Fruit fly (Drosophila melanogaster): Measurements from ENCODE around the gene CG9106.

CG9106 gene

DNA sequence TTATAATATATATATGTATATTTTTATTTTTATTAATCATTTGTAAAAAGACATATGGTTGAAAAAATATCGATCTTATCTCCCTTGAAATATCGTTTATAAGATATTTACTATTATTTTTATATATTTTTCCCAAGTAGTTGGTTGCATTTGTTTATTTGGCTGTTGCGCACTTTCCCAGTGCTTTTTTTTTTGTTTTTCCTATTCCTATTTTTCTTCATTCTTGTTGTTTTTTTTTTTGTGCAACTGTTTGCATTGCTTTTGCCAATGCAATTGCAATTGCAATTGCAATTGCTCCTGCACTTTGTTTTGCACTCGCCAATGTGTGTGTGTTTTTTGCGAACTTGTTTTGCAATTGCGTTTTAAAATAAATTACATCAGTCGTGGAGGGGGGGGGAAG is 41.2 kb upstream of the CG9106 start:
- TF ChIP-seq CG7045 (GFP tag; optimal IDR thresholded peaks at IDR 0.05) (no peak), Mnt (GFP tag; optimal IDR thresholded peaks at IDR 0.05) (no peak), ovo (GFP tag; optimal IDR thresholded peaks at IDR 0.05) (no peak), CG1620 (GFP tag; optimal IDR thresholded peaks at IDR 0.05) (no peak), CG11617 (GFP tag; optimal IDR thresholded peaks at IDR 0.05) (no peak), pad (GFP tag; optimal IDR thresholded peaks at IDR 0.05) (no peak), cnc (optimal IDR thresholded peaks at IDR 0.05) (no peak), tj (GFP tag; optimal IDR thresholded peaks at IDR 0.05) (no peak), CG33017 (tag; optimal IDR thresholded peaks at IDR 0.05) (no peak), kay (GFP tag; ENCODE audit: borderline replicate concordance) (no peak), Clk (GFP tag; optimal IDR thresholded peaks at IDR 0.05) (no peak), toe (GFP tag; optimal IDR thresholded peaks at IDR 0.05) (no peak), Crg-1 (GFP tag; optimal IDR thresholded peaks at IDR 0.05) (no peak)

DNA sequence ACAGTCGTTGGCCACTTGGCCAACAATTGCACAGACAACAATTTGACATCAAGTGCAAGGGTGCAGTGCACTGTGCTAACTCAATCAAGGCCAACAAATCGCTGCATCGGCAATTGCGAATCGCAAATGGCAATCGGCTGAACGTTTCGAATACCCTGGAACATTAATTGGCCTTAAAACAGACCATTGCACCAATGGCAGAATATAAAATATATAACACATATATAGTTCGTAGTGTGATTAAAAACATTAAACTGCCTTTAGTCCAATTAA is 40.6 kb upstream of the CG9106 start:
- TF ChIP-seq tj (GFP tag; optimal IDR thresholded peaks at IDR 0.05) (peak; percentile 78), Mnt (GFP tag; optimal IDR thresholded peaks at IDR 0.05) (no peak)

DNA sequence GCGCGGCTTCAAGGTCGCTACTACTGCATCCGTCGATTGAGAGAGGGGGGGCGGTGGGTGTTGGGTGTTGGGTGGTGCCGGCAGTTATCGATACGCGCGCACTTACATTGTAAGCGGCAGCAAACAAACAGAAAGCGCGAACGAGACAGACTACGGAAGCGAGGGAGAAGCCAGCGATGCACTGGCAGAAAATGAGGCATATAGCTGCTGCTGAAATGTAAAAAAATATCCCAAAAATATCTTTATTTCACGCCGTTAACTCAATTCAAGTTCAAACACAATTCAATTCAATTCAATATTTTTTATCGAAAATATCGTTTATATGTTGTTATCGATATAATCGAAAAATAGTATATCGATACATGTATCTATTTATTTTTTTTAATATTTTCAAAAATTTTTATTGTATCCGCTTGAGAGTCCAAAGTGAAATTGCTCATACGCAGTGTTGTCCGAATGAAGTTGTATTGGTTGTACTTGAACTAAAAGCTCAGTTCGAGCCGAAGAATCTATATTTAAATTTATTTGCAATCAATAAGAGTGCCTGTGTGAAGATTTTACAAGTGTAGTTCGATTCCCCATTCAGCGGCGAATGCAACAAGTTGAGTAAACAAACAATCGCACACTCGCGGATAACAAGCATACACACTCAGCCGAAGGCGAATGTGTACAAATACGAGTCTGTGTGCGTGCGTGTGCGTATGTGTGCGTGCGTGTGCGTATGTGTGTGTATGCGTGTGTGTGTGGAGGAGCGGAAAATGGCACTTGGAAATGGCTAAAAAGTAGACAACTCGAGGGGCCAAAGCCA is 40.1 kb upstream of the CG9106 start:
- TF ChIP-seq CG1620 (GFP tag; optimal IDR thresholded peaks at IDR 0.05), result peak; percentile 47
- peak; percentile 21 for TF ChIP-seq Crg-1 (GFP tag; optimal IDR thresholded peaks at IDR 0.05)
- TF ChIP-seq ovo (GFP tag; optimal IDR thresholded peaks at IDR 0.05), result peak; percentile 75
- TF ChIP-seq CG7101 (tag; optimal IDR thresholded peaks at IDR 0.05), result peak; percentile 87
- TF ChIP-seq Hr96 (GFP tag; optimal IDR thresholded peaks at IDR 0.05), result peak; percentile 79
- peak; percentile 62 for TF ChIP-seq bab1 (GFP tag; optimal IDR thresholded peaks at IDR 0.05)
- TF ChIP-seq toe (GFP tag; optimal IDR thresholded peaks at IDR 0.05), result peak; percentile 61
- TF ChIP-seq Mnt (GFP tag; optimal IDR thresholded peaks at IDR 0.05), result no peak
- TF ChIP-seq cic (GFP tag; optimal IDR thresholded peaks at IDR 0.05), result peak; percentile 58
- TF ChIP-seq CG5204 (GFP tag; optimal IDR thresholded peaks at IDR 0.05), result peak; percentile 73
- TF ChIP-seq CG11617 (GFP tag; optimal IDR thresholded peaks at IDR 0.05), result peak; percentile 94
- TF ChIP-seq CG14711 (tag; optimal IDR thresholded peaks at IDR 0.05), result peak; percentile 68
- peak; percentile 80 for TF ChIP-seq CG7045 (GFP tag; optimal IDR thresholded peaks at IDR 0.05)
- TF ChIP-seq Clk (GFP tag; optimal IDR thresholded peaks at IDR 0.05), result peak; percentile 55
- peak; percentile 70 for TF ChIP-seq CG12768 (GFP tag; optimal IDR thresholded peaks at IDR 0.05)
- no peak for TF ChIP-seq cnc (optimal IDR thresholded peaks at IDR 0.05)
- TF ChIP-seq tj (GFP tag; optimal IDR thresholded peaks at IDR 0.05), result peak; percentile 70
- TF ChIP-seq kay (GFP tag; ENCODE audit: borderline replicate concordance), result peak; percentile 75
- TF ChIP-seq pad (GFP tag; optimal IDR thresholded peaks at IDR 0.05), result peak; percentile 79
- peak; percentile 46 for TF ChIP-seq CG33017 (tag; optimal IDR thresholded peaks at IDR 0.05)

DNA sequence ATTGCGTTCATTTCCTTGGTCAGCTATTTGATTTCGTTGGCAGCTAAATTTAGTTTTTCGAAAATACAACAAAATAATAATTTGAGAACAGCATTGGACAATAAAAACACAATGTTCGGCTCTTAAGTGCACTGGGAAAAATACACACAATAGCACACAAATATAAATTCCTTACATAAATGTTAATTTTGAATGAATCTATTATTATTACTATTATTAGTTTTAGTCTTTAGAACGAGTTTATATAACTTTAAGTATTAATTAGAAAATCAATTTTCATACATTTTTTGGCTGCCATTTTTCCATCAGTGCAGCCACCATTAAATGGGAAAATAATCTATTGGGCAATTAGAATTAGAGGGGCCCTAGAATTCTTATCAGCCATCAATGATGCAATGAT is 37.7 kb upstream of the CG9106 start:
- TF ChIP-seq Mnt (GFP tag; optimal IDR thresholded peaks at IDR 0.05), result no peak
- TF ChIP-seq CG12768 (GFP tag; optimal IDR thresholded peaks at IDR 0.05), result no peak
- TF ChIP-seq CG14711 (tag; optimal IDR thresholded peaks at IDR 0.05), result peak; percentile 2
- no peak for TF ChIP-seq tj (GFP tag; optimal IDR thresholded peaks at IDR 0.05)
- no peak for TF ChIP-seq CG33017 (tag; optimal IDR thresholded peaks at IDR 0.05)
- no peak for TF ChIP-seq CG5204 (GFP tag; optimal IDR thresholded peaks at IDR 0.05)
- TF ChIP-seq pad (GFP tag; optimal IDR thresholded peaks at IDR 0.05), result no peak

DNA sequence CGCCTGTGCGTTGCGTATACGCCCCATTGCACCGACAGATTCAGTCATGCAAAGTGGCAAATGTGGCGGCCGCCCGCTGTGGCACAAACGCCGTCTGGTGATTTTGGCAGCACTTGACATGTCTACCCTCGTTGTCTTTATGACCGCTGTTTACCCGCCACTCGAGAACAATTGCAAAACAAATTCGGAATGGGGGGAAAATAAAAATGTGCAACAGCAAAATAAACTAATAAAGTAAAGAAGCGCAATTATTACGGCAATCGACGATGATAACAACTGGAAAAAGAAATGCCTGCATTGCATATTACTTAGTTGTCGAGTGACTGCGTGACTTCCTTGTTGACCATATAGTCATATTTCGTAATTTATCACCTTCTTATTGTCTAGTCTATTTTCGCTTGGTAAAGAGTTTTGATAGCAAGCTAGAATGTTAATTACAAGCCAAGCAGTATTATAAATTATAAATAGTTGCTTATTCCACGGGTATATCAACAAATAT is 36.3 kb upstream of the CG9106 start:
- TF ChIP-seq CG11617 (GFP tag; optimal IDR thresholded peaks at IDR 0.05), result peak; percentile 41
- TF ChIP-seq CG33017 (tag; optimal IDR thresholded peaks at IDR 0.05), result peak; percentile 23
- peak; percentile 58 for TF ChIP-seq CG7101 (tag; optimal IDR thresholded peaks at IDR 0.05)
- peak; percentile 85 for TF ChIP-seq kay (GFP tag; ENCODE audit: borderline replicate concordance)
- TF ChIP-seq CG14711 (tag; optimal IDR thresholded peaks at IDR 0.05), result peak; percentile 25
- peak; percentile 17 for TF ChIP-seq CG12768 (GFP tag; optimal IDR thresholded peaks at IDR 0.05)
- no peak for TF ChIP-seq Clk (GFP tag; optimal IDR thresholded peaks at IDR 0.05)
- peak; percentile 36 for TF ChIP-seq CG7045 (GFP tag; optimal IDR thresholded peaks at IDR 0.05)
- peak; percentile 74 for TF ChIP-seq cic (GFP tag; optimal IDR thresholded peaks at IDR 0.05)
- TF ChIP-seq ovo (GFP tag; optimal IDR thresholded peaks at IDR 0.05), result peak; percentile 42
- peak; percentile 47 for TF ChIP-seq CG1620 (GFP tag; optimal IDR thresholded peaks at IDR 0.05)
- peak; percentile 33 for TF ChIP-seq pad (GFP tag; optimal IDR thresholded peaks at IDR 0.05)
- TF ChIP-seq Mnt (GFP tag; optimal IDR thresholded peaks at IDR 0.05), result peak; percentile 17
- peak; percentile 51 for TF ChIP-seq Crg-1 (GFP tag; optimal IDR thresholded peaks at IDR 0.05)
- TF ChIP-seq Hr96 (GFP tag; optimal IDR thresholded peaks at IDR 0.05), result no peak
- TF ChIP-seq toe (GFP tag; optimal IDR thresholded peaks at IDR 0.05), result no peak
- TF ChIP-seq bab1 (GFP tag; optimal IDR thresholded peaks at IDR 0.05), result peak; percentile 57
- no peak for TF ChIP-seq cnc (optimal IDR thresholded peaks at IDR 0.05)
- TF ChIP-seq tj (GFP tag; optimal IDR thresholded peaks at IDR 0.05), result peak; percentile 93
- TF ChIP-seq CG5204 (GFP tag; optimal IDR thresholded peaks at IDR 0.05), result no peak

DNA sequence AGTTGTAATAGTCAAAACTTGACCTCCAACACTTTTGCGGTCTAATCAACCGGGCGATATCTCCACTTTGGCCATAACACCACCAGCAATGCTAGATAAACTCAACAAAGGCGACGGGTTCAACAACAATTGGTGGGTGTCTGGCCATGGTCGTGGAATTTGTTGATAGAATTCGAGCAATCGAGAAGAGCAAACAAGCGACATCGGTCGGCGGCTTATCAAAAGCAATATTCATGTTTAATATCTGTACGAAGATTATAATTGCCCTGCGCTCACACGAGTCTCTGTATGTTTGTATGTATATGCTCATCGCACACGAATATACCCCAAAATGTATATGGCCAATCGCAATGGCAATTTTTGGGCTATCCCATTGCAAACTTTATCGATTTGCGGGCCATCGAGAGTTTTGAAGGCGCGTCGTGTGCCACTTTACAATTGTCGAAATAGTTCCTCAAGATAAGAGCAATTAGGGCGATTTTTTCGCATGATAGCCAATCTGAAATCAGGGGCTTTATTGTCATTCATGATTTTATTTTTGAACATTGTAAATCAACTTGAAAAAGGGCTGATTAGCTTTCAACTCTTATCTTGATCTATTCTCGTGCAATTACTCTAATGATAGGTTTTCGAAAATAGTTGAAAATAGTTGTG is 35.4 kb upstream of the CG9106 start:
- TF ChIP-seq pad (GFP tag; optimal IDR thresholded peaks at IDR 0.05) (no peak), toe (GFP tag; optimal IDR thresholded peaks at IDR 0.05) (no peak), ovo (GFP tag; optimal IDR thresholded peaks at IDR 0.05) (no peak), Crg-1 (GFP tag; optimal IDR thresholded peaks at IDR 0.05) (no peak), kay (GFP tag; ENCODE audit: borderline replicate concordance) (no peak), tj (GFP tag; optimal IDR thresholded peaks at IDR 0.05) (no peak), CG14711 (tag; optimal IDR thresholded peaks at IDR 0.05) (no peak), CG12768 (GFP tag; optimal IDR thresholded peaks at IDR 0.05) (no peak)
